Fruit fly (Drosophila melanogaster) S2 (cell line): Measurements from ENCODE around the gene CG15450.

Experiments used
- CG8478 ChIP-seq: fragments of >200 bp; optimal IDR thresholded peaks from 2 replicates; lab custom pipeline; 2018
- CTCF ChIP-seq, 2 experiments: fragments of >200 bp; optimal IDR thresholded peaks; 2 replicates each; lab custom pipeline; 2018

- TF ChIP-seq CG8478 (lab: Kevin White, UChicago) (no peak), CTCF (optimal IDR thresholded peaks at IDR 0.05; lab: Kevin White, UChicago) (no peak)
Observed at dm6 chrX:20821846-20822245, at the start of gene CG15450.
